Worm (Caenorhabditis elegans) whole organism, late embryonic: ENCODE measurements around the gene F23B12.4.

Experiments used
- C08G9.2 ChIP-seq: sonication (generic microtip); optimal IDR thresholded peaks from 2 replicates; lab custom pipeline; 2016; ENCODE audit warnings: mild to moderate bottlenecking, missing genetic modification characterization, moderate library complexity, missing compliant biosample characterization
- C38D4.7 ChIP-seq: fragments of 200-800 bp; sonication (Bioruptor generic); optimal IDR thresholded peaks from 2 replicates; lab custom pipeline; 2018; ENCODE audit warnings: mild to moderate bottlenecking, missing genetic modification characterization, moderate library complexity, missing compliant biosample characterization
- F13H6.1 ChIP-seq: sonication (generic microtip); optimal IDR thresholded peaks from 2 replicates; lab custom pipeline; 2016; ENCODE audit warnings: missing genetic modification characterization, missing compliant biosample characterization
- K02D7.2 ChIP-seq: sonication (generic microtip); optimal IDR thresholded peaks from 2 replicates; lab custom pipeline; 2017; ENCODE audit warnings: mild to moderate bottlenecking, missing genetic modification characterization, missing compliant biosample characterization
- Y22D7AL.16 ChIP-seq: sonication (generic microtip); optimal IDR thresholded peaks from 2 replicates; lab custom pipeline; 2016; ENCODE audit warnings: missing genetic modification characterization, missing compliant biosample characterization
- ahr-1 ChIP-seq: sonication (generic microtip); optimal IDR thresholded peaks from 2 replicates; lab custom pipeline; 2016; ENCODE audit warnings: missing genetic modification characterization, missing compliant biosample characterization
- ama-1 ChIP-seq: fragments of 150-350 bp; optimal IDR thresholded peaks from 2 replicates; lab custom pipeline; 2014
- ceh-18 ChIP-seq: sonication (generic microtip); optimal IDR thresholded peaks from 2 replicates; lab custom pipeline; 2016; ENCODE audit warnings: missing genetic modification characterization, missing compliant biosample characterization
- ceh-19 ChIP-seq: fragments of 200-800 bp; sonication (Bioruptor generic); optimal IDR thresholded peaks from 2 replicates; lab custom pipeline; 2018; ENCODE audit warnings: mild to moderate bottlenecking, missing genetic modification characterization, missing compliant biosample characterization
- ceh-2 ChIP-seq: sonication (generic microtip); optimal IDR thresholded peaks from 2 replicates; lab custom pipeline; 2016; ENCODE audit warnings: missing genotype, missing genetic modification characterization, missing compliant biosample characterization
- ceh-24 ChIP-seq: sonication (generic microtip); optimal IDR thresholded peaks from 2 replicates; lab custom pipeline; 2016; ENCODE audit warnings: mild to moderate bottlenecking, missing genetic modification characterization, missing compliant biosample characterization
- ceh-34 ChIP-seq: sonication (generic microtip); optimal IDR thresholded peaks from 2 replicates; lab custom pipeline; 2016; ENCODE audit warnings: mild to moderate bottlenecking, missing genetic modification characterization, missing compliant biosample characterization
- ceh-45 ChIP-seq: fragments of 200-800 bp; sonication (Bioruptor generic); IDR thresholded peaks from 2 replicates; pipeline ENCODE4 v1.3.6; 2022; ENCODE audit warnings: missing genetic modification reagents, missing genetic modification characterization, missing compliant biosample characterization
- dmd-4 ChIP-seq: sonication (generic microtip); optimal IDR thresholded peaks from 2 replicates; lab custom pipeline; 2016; ENCODE audit warnings: borderline replicate concordance, missing genetic modification characterization, missing compliant biosample characterization
- dve-1 ChIP-seq: sonication (generic microtip); optimal IDR thresholded peaks from 2 replicates; lab custom pipeline; 2017; ENCODE audit warnings: antibody characterized with exemption, mild to moderate bottlenecking, missing genetic modification characterization, missing compliant biosample characterization
- elt-4 ChIP-seq: sonication (generic microtip); optimal IDR thresholded peaks from 2 replicates; lab custom pipeline; 2016; ENCODE audit warnings: missing genetic modification characterization, missing compliant biosample characterization
- eyg-1 ChIP-seq: sonication (generic microtip); optimal IDR thresholded peaks from 2 replicates; lab custom pipeline; 2016; ENCODE audit warnings: missing genotype, missing genetic modification characterization, missing compliant biosample characterization
- fkh-6 ChIP-seq: sonication (generic microtip); optimal IDR thresholded peaks from 2 replicates; lab custom pipeline; 2016; ENCODE audit warnings: missing genetic modification characterization, missing compliant biosample characterization
- gmeb-2 ChIP-seq: sonication (generic microtip); optimal IDR thresholded peaks from 2 replicates; lab custom pipeline; 2016; ENCODE audit warnings: missing genetic modification characterization, inconsistent platforms, missing compliant biosample characterization
- hlh-30 ChIP-seq: sonication (generic microtip); optimal IDR thresholded peaks from 2 replicates; lab custom pipeline; 2017; ENCODE audit warnings: antibody characterized with exemption, missing genetic modification characterization, missing compliant biosample characterization; ENCODE audit not compliant: insufficient read depth
- nfya-1 ChIP-seq: sonication (generic microtip); optimal IDR thresholded peaks from 2 replicates; lab custom pipeline; 2017; ENCODE audit warnings: missing genetic modification characterization, mild to moderate bottlenecking, missing compliant biosample characterization, antibody characterized with exemption, moderate library complexity
- nhr-232 ChIP-seq: sonication (generic microtip); optimal IDR thresholded peaks from 2 replicates; lab custom pipeline; 2016; ENCODE audit warnings: missing genetic modification characterization, missing compliant biosample characterization
- npax-4 ChIP-seq: sonication (generic microtip); optimal IDR thresholded peaks from 2 replicates; lab custom pipeline; 2016; ENCODE audit warnings: missing genetic modification characterization, missing compliant biosample characterization
- odd-2 ChIP-seq: sonication (generic microtip); optimal IDR thresholded peaks from 2 replicates; lab custom pipeline; 2017; ENCODE audit warnings: antibody characterized with exemption, mild to moderate bottlenecking, missing genetic modification characterization, missing compliant biosample characterization
- pax-1 ChIP-seq: fragments of 150-350 bp; optimal IDR thresholded peaks from 2 replicates; lab custom pipeline; 2014; ENCODE audit warnings: missing biosample characterization, missing genetic modification characterization
- pha-4 ChIP-seq: fragments of 150-350 bp; optimal IDR thresholded peaks from 2 replicates; lab custom pipeline; 2018; ENCODE audit warnings: missing biosample characterization, missing genetic modification reagents, missing genetic modification characterization
- pqm-1 ChIP-seq: sonication (generic microtip); optimal IDR thresholded peaks from 2 replicates; lab custom pipeline; 2016; ENCODE audit warnings: missing genetic modification characterization, missing compliant biosample characterization
- ref-2 ChIP-seq: sonication (generic microtip); optimal IDR thresholded peaks from 2 replicates; lab custom pipeline; 2016; ENCODE audit warnings: missing genetic modification characterization, missing compliant biosample characterization
- rnt-1 ChIP-seq: sonication (generic microtip); optimal IDR thresholded peaks from 2 replicates; lab custom pipeline; 2016; ENCODE audit warnings: missing genetic modification characterization, missing compliant biosample characterization
- sox-4 ChIP-seq: sonication (generic microtip); optimal IDR thresholded peaks from 2 replicates; lab custom pipeline; 2017; ENCODE audit warnings: mild to moderate bottlenecking, missing genetic modification characterization, inconsistent platforms, missing compliant biosample characterization
- tbx-7 ChIP-seq: sonication (generic microtip); optimal IDR thresholded peaks from 2 replicates; lab custom pipeline; 2016; ENCODE audit warnings: missing genotype, missing genetic modification characterization, missing compliant biosample characterization
- unc-42 ChIP-seq: sonication (generic microtip); optimal IDR thresholded peaks from 2 replicates; lab custom pipeline; 2016; ENCODE audit warnings: missing genotype, missing genetic modification characterization, missing compliant biosample characterization
- unc-55 ChIP-seq: sonication (generic microtip); optimal IDR thresholded peaks from 2 replicates; lab custom pipeline; 2017; ENCODE audit warnings: missing biosample characterization, missing genetic modification reagents, missing genetic modification characterization
- unc-86 ChIP-seq: sonication (generic microtip); optimal IDR thresholded peaks from 2 replicates; lab custom pipeline; 2016; ENCODE audit warnings: missing genetic modification characterization, missing compliant biosample characterization
- zip-5 ChIP-seq: sonication (generic microtip); optimal IDR thresholded peaks from 2 replicates; lab custom pipeline; 2016; ENCODE audit warnings: missing genetic modification characterization, missing compliant biosample characterization

The F23B12.4 gene

ce11 chrV:14480533-14480932 is 39.6 kb downstream of the F23B12.4 start:
- TF ChIP-seq dmd-4 (no peak), pha-4 (tag; lab: Kevin White, UChicago) (no peak), F13H6.1 (tag; lab: Kevin White, UChicago) (no peak), dve-1 (tag; lab: Kevin White, UChicago) (no peak), unc-86 (tag; lab: Kevin White, UChicago) (no peak)

ce11 chrV:14481401-14481800 is 40.5 kb downstream of the F23B12.4 start, which contains the start of gene R02D5.7:
Gene R02D5.7 (minus strand): TSS chrV:14481501.
- TF ChIP-seq sox-4 (tag; lab: Kevin White, UChicago) (no peak), odd-2 (tag; lab: Kevin White, UChicago) (no peak), ahr-1 (tag; lab: Kevin White, UChicago) (no peak), unc-55 (GFP tag; lab: Kevin White, UChicago) (no peak), ceh-34 (tag; lab: Kevin White, UChicago) (no peak), hlh-30 (tag; lab: Kevin White, UChicago) (no peak), nfya-1 (tag; lab: Kevin White, UChicago) (no peak), dmd-4 (no peak)
- TF ChIP-seq, all 69 proteins: peak for 0

- TF ChIP-seq pha-4 (tag; lab: Kevin White, UChicago) = no peak
- no peak for TF ChIP-seq ceh-34 (tag; lab: Kevin White, UChicago)
- TF ChIP-seq ceh-19 (GFP tag; lab: Kevin White, UChicago) = no peak
- no peak for TF ChIP-seq ceh-2 (tag; lab: Kevin White, UChicago)
- no peak for TF ChIP-seq unc-42 (tag; lab: Kevin White, UChicago)
- TF ChIP-seq pax-1 (tag; lab: Kevin White, UChicago) = no peak
- no peak for TF ChIP-seq elt-4 (tag; lab: Kevin White, UChicago)
- TF ChIP-seq ref-2 (tag; lab: Kevin White, UChicago) = no peak
Observed at ce11 chrV:14481987-14482386, 41.0 kb downstream of the F23B12.4 start, which contains the start of gene R02D5.10. Gene R02D5.10 (plus strand): TSS chrV:14482287.

- TF ChIP-seq zip-5 (no peak), tbx-7 (no peak), eyg-1 (tag; lab: Kevin White, UChicago) (no peak), pqm-1 (tag; lab: Kevin White, UChicago) (no peak), F13H6.1 (tag; lab: Kevin White, UChicago) (no peak), nhr-232 (tag; lab: Kevin White, UChicago) (no peak), rnt-1 (no peak), unc-42 (tag; lab: Kevin White, UChicago) (no peak), ama-1 (lab: Kevin White, UChicago) (no peak), C38D4.7 (no peak)
Observed at ce11 chrV:14482728-14483210, 41.8 kb downstream of the F23B12.4 start, which contains the start of gene R02D5.3. Gene R02D5.3 (plus strand): TSS chrV:14483160.

ce11 chrV:14484582-14484981 is 43.6 kb downstream of the F23B12.4 start, which contains the start of gene R02D5.4:
Gene R02D5.4 (minus strand): TSS chrV:14484682.
- TF ChIP-seq zip-5 (no peak), ceh-24 (tag; lab: Kevin White, UChicago) (no peak), rnt-1 (no peak), F13H6.1 (tag; lab: Kevin White, UChicago) (no peak), K02D7.2 (tag; lab: Kevin White, UChicago) (no peak), nhr-232 (tag; lab: Kevin White, UChicago) (no peak), npax-4 (tag; lab: Kevin White, UChicago) (no peak), odd-2 (tag; lab: Kevin White, UChicago) (no peak), C08G9.2 (tag; lab: Kevin White, UChicago) (no peak), fkh-6 (no peak), unc-55 (GFP tag; lab: Kevin White, UChicago) (no peak), ceh-18 (tag; lab: Kevin White, UChicago) (no peak), C38D4.7 (no peak), gmeb-2 (tag; lab: Kevin White, UChicago) (no peak), Y22D7AL.16 (no peak), ceh-45 (no peak), sox-4 (tag; lab: Kevin White, UChicago) (no peak)
